Fruit fly (Drosophila melanogaster) whole organism, adult: ENCODE data around the gene CG7879.

Source experiments
- CG11617 ChIP-seq: fragments of 200-800 bp; sonication (Bioruptor generic); optimal IDR thresholded peaks from 2 replicates; lab custom pipeline; 2017; ENCODE audit warnings: mild to moderate bottlenecking, missing biosample characterization, missing genetic modification reagents, missing genetic modification characterization
- CG12768 ChIP-seq: fragments of 200-800 bp; sonication (Bioruptor generic); optimal IDR thresholded peaks from 2 replicates; lab custom pipeline; 2017; ENCODE audit warnings: missing biosample characterization, missing genetic modification characterization, mild to moderate bottlenecking, moderate library complexity, missing genetic modification reagents
- CG33017 ChIP-seq: fragments of 200-800 bp; sonication (Bioruptor generic); optimal IDR thresholded peaks from 2 replicates; lab custom pipeline; 2018; ENCODE audit warnings: missing biosample characterization, mild to moderate bottlenecking, missing genetic modification characterization, moderate library complexity
- CG5204 ChIP-seq: fragments of 200-800 bp; sonication (Bioruptor generic); optimal IDR thresholded peaks from 2 replicates; lab custom pipeline; 2016; ENCODE audit warnings: missing biosample characterization, missing genetic modification characterization
- CG7101 ChIP-seq: fragments of 200-800 bp; sonication (Bioruptor generic); optimal IDR thresholded peaks from 2 replicates; lab custom pipeline; 2018; ENCODE audit warnings: missing biosample characterization, mild to moderate bottlenecking, missing genetic modification characterization, moderate library complexity
- Crg-1 ChIP-seq: fragments of 200-800 bp; sonication (Bioruptor generic); optimal IDR thresholded peaks from 2 replicates; lab custom pipeline; 2016; ENCODE audit warnings: missing biosample characterization, missing genetic modification characterization
- ovo ChIP-seq: fragments of 200-800 bp; sonication (Bioruptor generic); optimal IDR thresholded peaks from 2 replicates; lab custom pipeline; 2016; ENCODE audit warnings: missing biosample characterization, missing genetic modification characterization
- pad ChIP-seq: fragments of 200-800 bp; sonication (Bioruptor generic); optimal IDR thresholded peaks from 3 replicates; lab custom pipeline; 2017; ENCODE audit warnings: missing biosample characterization, missing genetic modification characterization, mild to moderate bottlenecking, moderate library complexity, missing genetic modification reagents
- toe ChIP-seq: fragments of 200-800 bp; sonication (Bioruptor generic); optimal IDR thresholded peaks from 2 replicates; lab custom pipeline; 2016; ENCODE audit warnings: missing biosample characterization, missing genetic modification characterization

DNA sequence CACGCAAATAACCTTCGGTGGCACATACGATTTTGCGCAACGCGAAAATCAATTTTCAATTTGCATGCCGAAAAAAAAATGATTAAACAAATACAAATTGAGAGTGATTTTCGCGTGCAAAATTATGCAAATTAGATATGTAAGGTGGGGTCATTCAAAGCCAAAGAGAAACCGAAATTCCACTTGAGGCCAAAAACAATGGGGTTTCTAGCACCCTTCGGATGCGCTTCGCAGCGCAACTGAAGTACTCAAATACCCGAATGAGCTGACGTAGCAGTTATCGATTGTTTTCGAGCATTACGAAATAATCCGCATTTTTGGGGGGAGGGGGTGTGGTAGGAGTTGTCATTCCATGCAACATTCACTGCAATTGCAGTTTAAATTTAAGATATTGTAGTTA lies 12.4 kb upstream of the CG7879 start:
- no peak for TF ChIP-seq Crg-1 (GFP tag; lab: Kevin White, UChicago)
- no peak for TF ChIP-seq CG5204 (GFP tag; lab: Kevin White, UChicago)
- TF ChIP-seq CG33017: no peak
- TF ChIP-seq pad (GFP tag; lab: Kevin White, UChicago): no peak
- no peak for TF ChIP-seq CG12768 (GFP tag; lab: Kevin White, UChicago)
- no peak for TF ChIP-seq toe (GFP tag; lab: Kevin White, UChicago)
- TF ChIP-seq ovo (GFP tag; lab: Kevin White, UChicago): no peak
- TF ChIP-seq CG7101 (tag; lab: Kevin White, UChicago): no peak
- TF ChIP-seq CG11617 (GFP tag; lab: Kevin White, UChicago): no peak
